Worm (Caenorhabditis elegans) whole organism, young adult: ENCODE measurements around the gene str-131.

Source experiments
- B0019.2 ChIP-seq: fragments of 200-800 bp; sonication (Bioruptor generic); conservative IDR thresholded peaks from 2 replicates; pipeline ENCODE4 v1.3.6; 2022; ENCODE audit warnings: missing genetic modification reagents, missing genetic modification characterization, missing compliant biosample characterization
- B0261.1 ChIP-seq: sonication (generic microtip); optimal IDR thresholded peaks from 2 replicates; lab custom pipeline; 2016; ENCODE audit warnings: mild to moderate bottlenecking, missing genetic modification characterization, moderate library complexity, missing compliant biosample characterization
- B0336.3 ChIP-seq: fragments of 200-800 bp; sonication (Bioruptor generic); IDR thresholded peaks from 2 replicates; pipeline ENCODE4 v1.3.6; 2022; ENCODE audit warnings: missing genetic modification characterization, missing compliant biosample characterization
- F22D6.2 ChIP-seq: sonication (generic microtip); optimal IDR thresholded peaks from 2 replicates; lab custom pipeline; 2016; ENCODE audit warnings: mild to moderate bottlenecking, missing genetic modification characterization, missing compliant biosample characterization
- F52B5.7 ChIP-seq: sonication (generic microtip); optimal IDR thresholded peaks from 2 replicates; lab custom pipeline; 2016; ENCODE audit warnings: mild to moderate bottlenecking, missing genetic modification characterization, missing compliant biosample characterization
- F57C9.4 ChIP-seq: sonication (generic microtip); optimal IDR thresholded peaks from 2 replicates; lab custom pipeline; 2017; ENCODE audit warnings: mild to moderate bottlenecking, missing genetic modification characterization, missing compliant biosample characterization
- T07F8.4 ChIP-seq: sonication (generic microtip); optimal IDR thresholded peaks from 2 replicates; lab custom pipeline; 2016; ENCODE audit warnings: mild to moderate bottlenecking, missing genetic modification characterization, moderate library complexity, missing compliant biosample characterization
- Y53F4B.3 ChIP-seq: fragments of 200-800 bp; sonication (Bioruptor generic); IDR thresholded peaks from 2 replicates; pipeline ENCODE4 v1.3.6; 2022; ENCODE audit warnings: missing genetic modification reagents, missing genetic modification characterization, missing compliant biosample characterization
- Y53G8AR.9 ChIP-seq: fragments of 200-800 bp; sonication (Bioruptor generic); conservative IDR thresholded peaks from 2 replicates; pipeline ENCODE4 v1.3.6; 2022; ENCODE audit warnings: missing genetic modification reagents, missing genetic modification characterization, missing compliant biosample characterization
- Y56A3A.18 ChIP-seq: fragments of 200-800 bp; sonication (Bioruptor generic); IDR thresholded peaks from 2 replicates; pipeline ENCODE4 v1.3.6; 2022; ENCODE audit warnings: missing genetic modification reagents, missing genetic modification characterization, missing compliant biosample characterization
- athp-1 ChIP-seq: sonication (generic microtip); optimal IDR thresholded peaks from 2 replicates; lab custom pipeline; 2017; ENCODE audit warnings: mild to moderate bottlenecking, missing genetic modification characterization, missing compliant biosample characterization
- cebp-1 ChIP-seq, 2 experiments: fragments of 200-800 bp in 1 of 2; sonication (Bioruptor generic) in 1 of 2; sonication (generic microtip) in 1 of 2; IDR thresholded peaks in 1 of 2; optimal IDR thresholded peaks in 1 of 2; 2 replicates each; pipeline versions ENCODE4 v1.3.6 to Lab custom; 2017 to 2022; ENCODE audit warnings: missing compliant biosample characterization in 2 of 2, missing genetic modification characterization in 2 of 2, mild to moderate bottlenecking in 1 of 2, missing genetic modification reagents in 1 of 2, moderate library complexity in 1 of 2
- ceh-40 ChIP-seq: fragments of 200-800 bp; sonication (Bioruptor generic); IDR thresholded peaks from 2 replicates; pipeline ENCODE4 v1.3.6; 2022; ENCODE audit warnings: missing genetic modification characterization, missing compliant biosample characterization
- ceh-58 ChIP-seq: fragments of 200-800 bp; sonication (Bioruptor generic); IDR thresholded peaks from 2 replicates; pipeline ENCODE4 v1.3.6; 2022; ENCODE audit warnings: missing genetic modification characterization, missing compliant biosample characterization
- ceh-79 ChIP-seq: sonication (generic microtip); optimal IDR thresholded peaks from 2 replicates; lab custom pipeline; 2017; ENCODE audit warnings: mild to moderate bottlenecking, missing genetic modification characterization, missing compliant biosample characterization
- ceh-91 ChIP-seq: fragments of 200-800 bp; sonication (Bioruptor generic); IDR thresholded peaks from 2 replicates; pipeline ENCODE4 v1.3.6; 2022; ENCODE audit warnings: missing genetic modification reagents, missing genetic modification characterization, missing compliant biosample characterization
- chd-7 ChIP-seq: sonication (generic microtip); optimal IDR thresholded peaks from 2 replicates; lab custom pipeline; 2016; ENCODE audit warnings: mild to moderate bottlenecking, missing genetic modification characterization, moderate library complexity, missing compliant biosample characterization
- efl-1 ChIP-seq: fragments of 150-350 bp; optimal IDR thresholded peaks from 2 replicates; lab custom pipeline; 2014; ENCODE audit warnings: missing biosample characterization, missing genetic modification reagents, missing genetic modification characterization
- gei-17 ChIP-seq: fragments of 200-800 bp; sonication (Bioruptor generic); optimal IDR thresholded peaks from 2 replicates; lab custom pipeline; 2018; ENCODE audit warnings: mild to moderate bottlenecking, missing genetic modification characterization, missing compliant biosample characterization
- hlh-12 ChIP-seq: sonication (generic microtip); optimal IDR thresholded peaks from 2 replicates; lab custom pipeline; 2016; ENCODE audit warnings: missing genetic modification characterization, missing compliant biosample characterization
- hrde-1 ChIP-seq: sonication (generic microtip); optimal IDR thresholded peaks from 2 replicates; lab custom pipeline; 2016; ENCODE audit warnings: missing genetic modification characterization, mild to moderate bottlenecking, missing compliant biosample characterization, moderate library complexity, missing genotype, missing genetic modification reagents, borderline replicate concordance
- hsf-1 ChIP-seq: fragments of 200-800 bp; sonication (Bioruptor generic); IDR thresholded peaks from 2 replicates; pipeline ENCODE4 v1.3.6; 2022; ENCODE audit warnings: missing genetic modification reagents, missing genetic modification characterization, missing compliant biosample characterization
- let-526 ChIP-seq: fragments of 200-800 bp; sonication (Bioruptor generic); IDR thresholded peaks from 2 replicates; pipeline ENCODE4 v1.3.6; 2022; ENCODE audit warnings: missing genetic modification reagents, missing genetic modification characterization, missing compliant biosample characterization
- lin-54 ChIP-seq: fragments of 200-800 bp; sonication (Bioruptor generic); optimal IDR thresholded peaks from 2 replicates; lab custom pipeline; 2018; ENCODE audit warnings: mild to moderate bottlenecking, missing genetic modification characterization, missing compliant biosample characterization
- lir-1 ChIP-seq: fragments of 200-800 bp; sonication (Bioruptor generic); conservative IDR thresholded peaks from 2 replicates; pipeline ENCODE4 v1.3.6; 2022; ENCODE audit warnings: missing genetic modification reagents, missing genetic modification characterization, missing compliant biosample characterization
- lsl-1 ChIP-seq: fragments of 200-800 bp; sonication (Bioruptor generic); optimal IDR thresholded peaks from 2 replicates; lab custom pipeline; 2018; ENCODE audit warnings: mild to moderate bottlenecking, missing genetic modification characterization, moderate library complexity, missing compliant biosample characterization
- lsy-27 ChIP-seq: sonication (generic microtip); optimal IDR thresholded peaks from 2 replicates; lab custom pipeline; 2017; ENCODE audit warnings: missing genetic modification characterization, mild to moderate bottlenecking, missing compliant biosample characterization, antibody characterized with exemption, missing genotype, borderline replicate concordance; ENCODE audit not compliant: insufficient read depth
- madf-10 ChIP-seq: sonication (generic microtip); optimal IDR thresholded peaks from 2 replicates; lab custom pipeline; 2016; ENCODE audit warnings: mild to moderate bottlenecking, missing genetic modification characterization, missing compliant biosample characterization
- madf-3 ChIP-seq: fragments of 200-800 bp; sonication (Bioruptor generic); IDR thresholded peaks from 2 replicates; pipeline ENCODE4 v1.3.6; 2022; ENCODE audit warnings: missing genetic modification reagents, missing genetic modification characterization, missing compliant biosample characterization
- mcd-1 ChIP-seq: fragments of 200-800 bp; sonication (Bioruptor generic); IDR thresholded peaks from 2 replicates; pipeline ENCODE4 v1.3.6; 2022; ENCODE audit warnings: missing genetic modification reagents, missing genetic modification characterization, missing compliant biosample characterization
- mxl-1 ChIP-seq: sonication (generic microtip); optimal IDR thresholded peaks from 2 replicates; lab custom pipeline; 2016; ENCODE audit warnings: missing genetic modification characterization, missing compliant biosample characterization
- snpc-3.4 ChIP-seq: sonication (generic microtip); optimal IDR thresholded peaks from 2 replicates; lab custom pipeline; 2017; ENCODE audit warnings: missing genetic modification characterization, mild to moderate bottlenecking, missing compliant biosample characterization, antibody characterized with exemption, moderate library complexity, missing genotype, missing genetic modification reagents
- tlf-1 ChIP-seq: fragments of 200-800 bp; sonication (Bioruptor generic); optimal IDR thresholded peaks from 2 replicates; lab custom pipeline; 2018; ENCODE audit warnings: mild to moderate bottlenecking, missing genetic modification characterization, missing compliant biosample characterization
- unc-130 ChIP-seq: sonication (generic microtip); optimal IDR thresholded peaks from 2 replicates; lab custom pipeline; 2016; ENCODE audit warnings: missing genetic modification reagents, missing genetic modification characterization, missing compliant biosample characterization
- xnd-1 ChIP-seq: sonication (generic microtip); optimal IDR thresholded peaks from 2 replicates; lab custom pipeline; 2016; ENCODE audit warnings: missing genotype, missing genetic modification reagents, missing genetic modification characterization, missing compliant biosample characterization
- ztf-18 ChIP-seq: sonication (generic microtip); optimal IDR thresholded peaks from 2 replicates; lab custom pipeline; 2016; ENCODE audit warnings: missing genotype, mild to moderate bottlenecking, missing genetic modification characterization, missing compliant biosample characterization
- ztf-28 ChIP-seq: fragments of 200-800 bp; sonication (Bioruptor generic); IDR thresholded peaks from 2 replicates; pipeline ENCODE4 v1.3.6; 2022; ENCODE audit warnings: missing genetic modification reagents, missing genetic modification characterization, missing compliant biosample characterization
- ztf-3 ChIP-seq: fragments of 200-800 bp; sonication (Bioruptor generic); optimal IDR thresholded peaks from 2 replicates; lab custom pipeline; 2018; ENCODE audit warnings: mild to moderate bottlenecking, missing genetic modification characterization, missing compliant biosample characterization

Gene str-131

DNA sequence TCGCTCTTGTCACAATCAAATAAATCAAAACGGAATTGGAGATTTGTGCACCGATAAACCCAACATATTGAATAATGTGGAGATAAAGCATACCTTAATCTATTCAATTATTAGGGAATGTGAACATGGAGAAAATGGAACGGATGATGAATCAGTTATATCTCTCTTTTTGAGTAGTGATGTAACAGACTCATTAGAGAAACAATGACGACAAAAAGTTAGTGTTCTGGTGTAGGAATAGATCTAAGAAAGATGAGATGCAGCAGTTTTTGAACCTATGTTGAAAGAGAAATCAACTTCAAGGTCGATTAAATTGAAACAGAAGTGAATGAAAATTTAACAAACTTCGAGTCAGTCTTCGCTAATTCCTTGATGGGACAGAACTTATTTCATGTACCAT lies 13.9 kb upstream of the str-131 start, which contains the start of gene str-146:
Gene str-146 (minus strand): TSS at position 101 of the 400 bp plus-strand sequence.
- TF ChIP-seq ztf-3 (GFP tag; lab: Kevin White, UChicago) = no peak
- TF ChIP-seq efl-1 (GFP tag; lab: Kevin White, UChicago) = no peak
- TF ChIP-seq hlh-12 (tag; lab: Kevin White, UChicago) = no peak
- TF ChIP-seq cebp-1 (GFP tag; IDR thresholded peaks at IDR 0.05; lab: Robert Waterston, UW) = no peak
- no peak for TF ChIP-seq cebp-1 (tag; optimal IDR thresholded peaks at IDR 0.05; lab: Kevin White, UChicago)
- no peak for TF ChIP-seq let-526
- no peak for TF ChIP-seq mcd-1
- TF ChIP-seq lsl-1 (GFP tag; lab: Kevin White, UChicago) = no peak
- TF ChIP-seq ceh-91 (GFP tag; lab: Robert Waterston, UW) = no peak
- no peak for TF ChIP-seq F57C9.4
- TF ChIP-seq lir-1 (GFP tag; lab: Robert Waterston, UW) = no peak
- TF ChIP-seq xnd-1 (tag; lab: Kevin White, UChicago) = no peak
- TF ChIP-seq ceh-79 = no peak
- TF ChIP-seq Y53F4B.3 (GFP tag; lab: Robert Waterston, UW) = no peak
- TF ChIP-seq snpc-3.4 = no peak
- no peak for TF ChIP-seq ztf-18 (tag; lab: Kevin White, UChicago)
- no peak for TF ChIP-seq ceh-40 (GFP tag; lab: Robert Waterston, UW)
- TF ChIP-seq ztf-28 (GFP tag; lab: Robert Waterston, UW) = no peak
- no peak for TF ChIP-seq Y56A3A.18 (GFP tag; lab: Robert Waterston, UW)
- TF ChIP-seq hrde-1 = no peak
- TF ChIP-seq tlf-1 (GFP tag; lab: Kevin White, UChicago) = no peak

DNA sequence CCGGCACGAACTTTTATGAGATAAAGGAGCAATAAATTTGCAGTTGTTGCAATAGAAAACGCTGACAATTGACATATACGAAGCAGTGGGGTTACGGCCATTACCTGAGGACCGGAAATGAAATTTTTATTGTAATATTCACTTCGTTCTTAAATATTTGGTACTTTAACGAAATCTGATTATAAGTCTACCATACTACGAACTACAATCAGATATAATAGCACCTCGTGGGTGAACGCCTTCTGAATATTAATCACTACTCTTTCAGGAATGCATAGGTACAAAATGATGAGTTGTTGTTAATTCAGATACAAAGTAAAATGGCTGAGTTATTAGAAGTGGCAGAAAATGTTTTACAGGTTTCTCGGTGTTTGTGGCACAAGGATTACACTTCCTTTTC lies 10.9 kb upstream of the str-131 start, which contains the start of gene str-129:
Gene str-129 (minus strand): TSS at position 101 of the 400 bp plus-strand sequence.
- TF ChIP-seq madf-10 (tag; lab: Kevin White, UChicago) (no peak), B0261.1 (tag; lab: Kevin White, UChicago) (no peak), snpc-3.4 (no peak), T07F8.4 (tag; lab: Kevin White, UChicago) (no peak), F22D6.2 (tag; lab: Kevin White, UChicago) (no peak), lsy-27 (no peak), B0336.3 (GFP tag; lab: Robert Waterston, UW) (no peak), athp-1 (tag; lab: Kevin White, UChicago) (no peak), F52B5.7 (tag; lab: Kevin White, UChicago) (no peak), hsf-1 (GFP tag; lab: Robert Waterston, UW) (no peak), madf-3 (no peak), B0019.2 (GFP tag; lab: Robert Waterston, UW) (no peak), mxl-1 (tag; lab: Kevin White, UChicago) (no peak), ztf-18 (tag; lab: Kevin White, UChicago) (no peak), chd-7 (tag; lab: Kevin White, UChicago) (no peak), lin-54 (GFP tag; lab: Kevin White, UChicago) (no peak), unc-130 (GFP tag; lab: Kevin White, UChicago) (no peak), Y53G8AR.9 (no peak), ceh-58 (GFP tag; lab: Robert Waterston, UW) (no peak), gei-17 (GFP tag; lab: Kevin White, UChicago) (no peak)
